Worm (Caenorhabditis elegans) whole organism, L3 larva: Measurements from ENCODE around the gene ttr-30.

Experiments
- R02D3.7 ChIP-seq: fragments of 150-350 bp; optimal IDR thresholded peaks from 2 replicates; lab custom pipeline; 2014; ENCODE audit warnings: missing biosample characterization, missing genetic modification characterization
- ZK546.5 ChIP-seq: sonication (generic microtip); optimal IDR thresholded peaks from 2 replicates; lab custom pipeline; 2017; ENCODE audit warnings: missing biosample characterization, missing genetic modification characterization
- aly-2 ChIP-seq: fragments of 150-350 bp; optimal IDR thresholded peaks from 2 replicates; lab custom pipeline; 2014; ENCODE audit warnings: missing biosample characterization, missing genetic modification characterization
- ama-1 ChIP-seq: fragments of 150-350 bp; optimal IDR thresholded peaks from 2 replicates; lab custom pipeline; 2018
- ceh-28 ChIP-seq: fragments of 150-350 bp; optimal IDR thresholded peaks from 2 replicates; lab custom pipeline; 2014; ENCODE audit warnings: missing biosample characterization, missing genetic modification reagents, missing genetic modification characterization
- ceh-9 ChIP-seq: sonication (generic microtip); optimal IDR thresholded peaks from 2 replicates; lab custom pipeline; 2018; ENCODE audit warnings: missing biosample characterization, missing genetic modification characterization
- egl-27 ChIP-seq: sonication (generic microtip); optimal IDR thresholded peaks from 4 replicates; lab custom pipeline; 2017; ENCODE audit warnings: missing biosample characterization, missing genetic modification reagents, missing genetic modification characterization
- egl-5 ChIP-seq: fragments of 150-350 bp; optimal IDR thresholded peaks from 2 replicates; lab custom pipeline; 2017; ENCODE audit warnings: missing biosample characterization, missing genetic modification reagents, missing genetic modification characterization, inconsistent platforms
- elt-1 ChIP-seq: fragments of 150-350 bp; optimal IDR thresholded peaks from 2 replicates; lab custom pipeline; 2014; ENCODE audit warnings: missing biosample characterization, missing genetic modification characterization
- elt-2 ChIP-seq: sonication (generic microtip); optimal IDR thresholded peaks from 2 replicates; lab custom pipeline; 2016; ENCODE audit warnings: missing genetic modification reagents, mild to moderate bottlenecking, missing genetic modification characterization, missing compliant biosample characterization
- elt-3 ChIP-seq, 3 experiments: fragments of 150-350 bp in 1 of 3; sonication (generic microtip) in 2 of 3; optimal IDR thresholded peaks; 2 replicates in 2 of 3; 4 replicates in 1 of 3; lab custom pipeline; 2014 to 2017; ENCODE audit warnings: missing biosample characterization in 3 of 3, missing genetic modification characterization in 3 of 3
- eor-1 ChIP-seq, 2 experiments: fragments of 150-350 bp; optimal IDR thresholded peaks; 2 replicates each; lab custom pipeline; 2014 to 2018; ENCODE audit warnings: missing biosample characterization in 2 of 2, missing genetic modification characterization in 2 of 2
- fkh-10 ChIP-seq: sonication (generic microtip); optimal IDR thresholded peaks from 2 replicates; lab custom pipeline; 2017; ENCODE audit warnings: missing biosample characterization, missing genetic modification reagents, missing genetic modification characterization
- fkh-2 ChIP-seq: fragments of 150-350 bp; optimal IDR thresholded peaks from 2 replicates; lab custom pipeline; 2014; ENCODE audit warnings: missing biosample characterization, missing genetic modification reagents, missing genetic modification characterization
- hmg-11 ChIP-seq: sonication (generic microtip); optimal IDR thresholded peaks from 2 replicates; lab custom pipeline; 2016; ENCODE audit warnings: missing genetic modification characterization, missing compliant biosample characterization
- jun-1 ChIP-seq: fragments of 150-350 bp; optimal IDR thresholded peaks from 2 replicates; lab custom pipeline; 2014; ENCODE audit warnings: missing biosample characterization, missing genetic modification reagents, missing genetic modification characterization
- lin-15B ChIP-seq: fragments of 150-350 bp; optimal IDR thresholded peaks from 2 replicates; lab custom pipeline; 2014; ENCODE audit warnings: missing biosample characterization, missing genetic modification characterization
- lin-39 ChIP-seq: fragments of 150-350 bp; optimal IDR thresholded peaks from 2 replicates; lab custom pipeline; 2018; ENCODE audit warnings: missing biosample characterization, missing genetic modification reagents, missing genetic modification characterization
- mml-1 ChIP-seq: fragments of 150-350 bp; sonication (generic microtip); optimal IDR thresholded peaks from 3 replicates; lab custom pipeline; 2014; ENCODE audit warnings: missing biosample characterization, missing genetic modification characterization
- nfya-1 ChIP-seq: sonication (generic microtip); optimal IDR thresholded peaks from 2 replicates; lab custom pipeline; 2017; ENCODE audit warnings: missing genetic modification characterization, mild to moderate bottlenecking, missing compliant biosample characterization, antibody characterized with exemption, moderate library complexity; ENCODE audit not compliant: insufficient read depth
- nhr-11 ChIP-seq: fragments of 150-350 bp; optimal IDR thresholded peaks from 2 replicates; lab custom pipeline; 2014; ENCODE audit warnings: missing biosample characterization, missing genetic modification characterization
- nhr-12 ChIP-seq: fragments of 150-350 bp; optimal IDR thresholded peaks from 2 replicates; lab custom pipeline; 2014; ENCODE audit warnings: missing biosample characterization, missing genetic modification characterization
- nhr-25 ChIP-seq: sonication (generic microtip); optimal IDR thresholded peaks from 2 replicates; lab custom pipeline; 2017; ENCODE audit warnings: missing biosample characterization, missing genetic modification characterization
- nhr-67 ChIP-seq: fragments of 150-350 bp; optimal IDR thresholded peaks from 2 replicates; lab custom pipeline; 2014; ENCODE audit warnings: missing biosample characterization, missing genetic modification characterization
- nhr-76 ChIP-seq: fragments of 150-350 bp; sonication (generic microtip); optimal IDR thresholded peaks from 5 replicates; lab custom pipeline; 2014; ENCODE audit warnings: missing biosample characterization, missing genetic modification characterization
- nhr-77 ChIP-seq: fragments of 150-350 bp; optimal IDR thresholded peaks from 2 replicates; lab custom pipeline; 2014; ENCODE audit warnings: missing biosample characterization, missing genetic modification characterization
- pha-4 ChIP-seq: fragments of 150-350 bp; optimal IDR thresholded peaks from 2 replicates; lab custom pipeline; 2014; ENCODE audit warnings: missing biosample characterization, missing genetic modification reagents, missing genetic modification characterization
- pqm-1 ChIP-seq: fragments of 150-350 bp; optimal IDR thresholded peaks from 2 replicates; lab custom pipeline; 2017; ENCODE audit warnings: missing biosample characterization, missing genetic modification characterization, inconsistent platforms
- skn-1 ChIP-seq: fragments of 150-350 bp; optimal IDR thresholded peaks from 2 replicates; lab custom pipeline; 2014; ENCODE audit warnings: missing biosample characterization, missing genetic modification characterization
- tbx-2 ChIP-seq: sonication (generic microtip); optimal IDR thresholded peaks from 2 replicates; lab custom pipeline; 2016; ENCODE audit warnings: mild to moderate bottlenecking, missing genetic modification characterization, missing compliant biosample characterization
- unc-39 ChIP-seq: sonication (generic microtip); optimal IDR thresholded peaks from 4 replicates; lab custom pipeline; 2017; ENCODE audit warnings: missing biosample characterization, missing genetic modification characterization
- unc-62 ChIP-seq: fragments of 150-350 bp; sonication (generic microtip); optimal IDR thresholded peaks from 4 replicates; lab custom pipeline; 2014; ENCODE audit warnings: missing biosample characterization, missing genetic modification reagents, missing genetic modification characterization
- ztf-11 ChIP-seq: fragments of 150-350 bp; optimal IDR thresholded peaks from 2 replicates; lab custom pipeline; 2014; ENCODE audit warnings: missing biosample characterization, missing genetic modification characterization
- ztf-4 ChIP-seq: fragments of 150-350 bp; optimal IDR thresholded peaks from 2 replicates; lab custom pipeline; 2014; ENCODE audit warnings: missing biosample characterization, missing genetic modification characterization

ttr-30 gene

DNA sequence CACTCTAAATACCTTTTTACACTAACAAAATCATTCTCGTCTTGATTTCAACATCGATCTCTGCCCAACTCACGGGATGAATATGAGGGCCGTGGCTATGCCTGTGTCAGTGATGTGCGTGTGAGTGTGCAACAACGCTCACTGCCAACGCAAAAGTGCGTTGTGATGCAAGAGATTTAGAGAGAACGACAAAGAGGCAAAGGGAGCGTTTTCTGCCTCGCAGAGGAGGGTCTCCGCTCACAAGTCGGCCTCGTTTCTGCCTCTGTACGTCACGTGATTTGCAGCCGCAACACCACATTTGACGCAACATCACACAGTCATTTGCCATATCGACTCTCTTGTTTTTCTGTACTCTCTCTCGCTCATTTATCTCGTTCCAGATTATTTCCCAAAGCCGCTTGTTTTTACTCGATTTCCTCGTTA, 3.6 kb downstream of the ttr-30 start, which contains the start of gene epg-7 (continued):
- TF ChIP-seq elt-3 (tag; optimal IDR thresholded peaks at IDR 0.05; lab: Kevin White, UChicago) (peak in 1 of 3 experiments; percentile 69), ceh-28 (tag; lab: Kevin White, UChicago) (peak; percentile 83), ZK546.5 (tag; lab: Kevin White, UChicago) (no peak), nfya-1 (tag; lab: Kevin White, UChicago) (peak; percentile 95), tbx-2 (tag; lab: Kevin White, UChicago) (peak; percentile 91), egl-27 (tag; lab: Kevin White, UChicago) (peak; percentile 70), aly-2 (tag; lab: Kevin White, UChicago) (no peak)

DNA sequence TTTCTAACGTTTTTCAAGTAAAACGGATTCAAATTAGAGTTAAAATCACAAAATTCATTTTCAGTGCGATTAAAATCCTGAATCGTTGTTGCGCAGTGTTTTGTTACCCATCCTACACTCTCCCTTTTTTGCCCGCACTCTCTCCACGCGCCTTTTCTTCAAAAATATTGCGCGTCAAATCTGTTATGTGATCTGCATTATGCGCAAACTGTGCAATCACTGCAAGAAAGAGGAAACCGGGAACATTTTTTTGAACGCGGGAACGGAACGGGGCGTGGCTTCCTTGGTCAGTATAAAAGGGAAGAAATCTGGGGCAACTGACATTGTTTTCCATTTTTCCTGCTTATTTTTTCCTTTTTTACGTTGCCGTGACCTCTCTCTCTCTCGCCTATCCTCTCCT, 9.6 kb downstream of the ttr-30 start:
- TF ChIP-seq hmg-11, result peak; percentile 17
- peak; percentile 2 for TF ChIP-seq nfya-1 (tag; lab: Kevin White, UChicago)
- no peak for TF ChIP-seq ama-1 (lab: Kevin White, UChicago)
- peak; percentile 22 for TF ChIP-seq elt-1
- TF ChIP-seq pha-4 (tag; lab: Kevin White, UChicago), result peak; percentile 10
- no peak for TF ChIP-seq nhr-25 (tag; lab: Kevin White, UChicago)

DNA sequence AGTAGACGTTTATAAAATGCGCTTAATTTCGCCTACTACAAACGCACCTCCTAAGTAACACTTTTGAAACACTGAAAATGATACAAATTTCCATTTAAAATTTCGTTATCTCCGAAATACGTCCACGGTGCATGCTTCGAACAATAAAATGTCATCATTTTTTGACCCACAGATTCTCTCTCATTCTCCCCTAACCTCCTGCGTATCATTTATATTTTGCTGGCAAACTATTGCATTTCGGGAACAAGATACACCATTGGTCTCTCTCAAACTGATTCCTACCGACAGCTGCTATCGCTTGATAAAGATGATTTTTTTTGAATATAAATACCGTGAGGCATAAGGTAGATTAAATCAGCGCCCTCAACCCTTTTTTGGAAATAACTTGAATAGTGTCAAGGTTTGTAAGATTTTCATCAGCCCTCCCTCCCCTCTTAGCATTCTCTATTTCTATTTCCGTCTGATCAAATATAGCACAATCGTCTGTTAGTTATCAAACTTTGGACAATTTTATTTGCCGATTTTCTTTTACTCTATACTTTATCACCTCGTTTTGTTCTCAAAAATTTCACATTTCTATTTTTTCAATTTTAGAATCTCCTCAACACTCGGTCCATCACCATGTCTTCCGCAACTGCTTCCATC, 10.3 kb downstream of the ttr-30 start, which contains the start of gene C07D8.6:
C07D8.6 (plus strand) TSS at position 595 of the 645 bp plus-strand sequence.
- TF ChIP-seq fkh-10 (GFP tag; lab: Kevin White, UChicago) (no peak), lin-39 (tag; lab: Kevin White, UChicago) (no peak), fkh-2 (tag; lab: Kevin White, UChicago) (no peak), R02D3.7 (tag; lab: Kevin White, UChicago) (no peak), mml-1 (tag; lab: Kevin White, UChicago) (no peak), tbx-2 (tag; lab: Kevin White, UChicago) (no peak), nhr-77 (tag; lab: Kevin White, UChicago) (peak; percentile 8), pha-4 (tag; lab: Kevin White, UChicago) (peak; percentile 26), ztf-11 (tag; lab: Kevin White, UChicago) (no peak), ZK546.5 (tag; lab: Kevin White, UChicago) (no peak), unc-62 (no peak), lin-15B (tag; lab: Kevin White, UChicago) (no peak), elt-3 (tag; optimal IDR thresholded peaks at IDR 0.05; lab: Kevin White, UChicago) (no peak), aly-2 (tag; lab: Kevin White, UChicago) (no peak), ceh-9 (tag; lab: Kevin White, UChicago) (no peak), nhr-11 (tag; lab: Kevin White, UChicago) (no peak), jun-1 (tag; lab: Kevin White, UChicago) (peak; percentile 26), elt-2 (tag; lab: Kevin White, UChicago) (peak; percentile 97), skn-1 (tag; lab: Kevin White, UChicago) (peak; percentile 88), nhr-76 (no peak), ama-1 (lab: Kevin White, UChicago) (no peak), pqm-1 (tag; lab: Kevin White, UChicago) (peak; percentile 92), egl-5 (tag; lab: Kevin White, UChicago) (no peak), nfya-1 (tag; lab: Kevin White, UChicago) (peak; percentile 36), nhr-12 (tag; lab: Kevin White, UChicago) (no peak), nhr-67 (tag; lab: Kevin White, UChicago) (no peak), ztf-4 (tag; lab: Kevin White, UChicago) (no peak), elt-1 (no peak), eor-1 (tag; optimal IDR thresholded peaks at IDR 0.05; lab: Kevin White, UChicago) (no peak), unc-39 (tag; lab: Kevin White, UChicago) (no peak)

DNA sequence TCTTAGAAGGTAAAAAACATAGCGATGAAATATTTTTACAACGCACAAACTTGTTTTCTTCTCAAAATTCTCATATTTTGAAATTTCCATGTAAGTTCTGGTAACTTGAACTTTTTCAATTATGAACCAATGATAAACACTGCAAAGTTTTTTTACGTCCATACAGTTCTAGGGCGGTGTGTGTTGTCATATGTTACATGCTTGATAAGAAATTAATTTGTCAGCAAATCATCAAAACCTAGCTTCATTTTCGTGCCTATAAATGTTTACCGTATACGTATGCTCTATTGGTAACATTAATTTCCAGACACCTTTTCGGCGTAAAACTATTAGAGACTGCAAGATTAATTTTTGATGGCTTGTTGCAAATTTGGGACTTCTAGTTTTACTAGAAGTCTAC, 12.5 kb downstream of the ttr-30 start:
- peak; percentile 59 for TF ChIP-seq skn-1 (tag; lab: Kevin White, UChicago)
- TF ChIP-seq pha-4 (tag; lab: Kevin White, UChicago), result peak; percentile 30
- TF ChIP-seq elt-2 (tag; lab: Kevin White, UChicago), result peak; percentile 60
- TF ChIP-seq R02D3.7 (tag; lab: Kevin White, UChicago), result no peak
- TF ChIP-seq mml-1 (tag; lab: Kevin White, UChicago), result no peak
